Worm (Caenorhabditis elegans): Measurements from ENCODE around the gene cpsf-4.

The cpsf-4 gene

DNA sequence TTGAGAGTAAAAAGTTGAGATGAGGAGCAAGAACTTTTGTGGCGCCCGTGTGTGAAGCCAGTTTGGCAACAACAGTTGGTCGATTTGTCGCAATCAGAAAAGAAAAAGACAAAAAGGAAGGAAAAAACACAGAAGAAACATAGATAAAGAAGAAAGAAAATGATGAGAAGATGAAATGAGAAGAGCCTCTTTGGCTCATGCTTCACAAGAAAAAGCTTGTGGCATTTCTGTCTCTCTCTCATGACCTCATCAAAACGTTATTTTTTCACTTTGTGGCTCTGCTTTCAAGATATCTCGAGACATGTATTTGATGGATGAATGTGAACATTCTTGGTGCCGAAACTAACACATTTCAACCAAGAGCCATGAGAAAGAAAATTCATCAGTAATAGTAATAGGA lies 19.8 kb upstream of the cpsf-4 start:
- TF ChIP-seq unc-62 (GFP tag; optimal IDR thresholded peaks at IDR 0.05) = no peak

DNA sequence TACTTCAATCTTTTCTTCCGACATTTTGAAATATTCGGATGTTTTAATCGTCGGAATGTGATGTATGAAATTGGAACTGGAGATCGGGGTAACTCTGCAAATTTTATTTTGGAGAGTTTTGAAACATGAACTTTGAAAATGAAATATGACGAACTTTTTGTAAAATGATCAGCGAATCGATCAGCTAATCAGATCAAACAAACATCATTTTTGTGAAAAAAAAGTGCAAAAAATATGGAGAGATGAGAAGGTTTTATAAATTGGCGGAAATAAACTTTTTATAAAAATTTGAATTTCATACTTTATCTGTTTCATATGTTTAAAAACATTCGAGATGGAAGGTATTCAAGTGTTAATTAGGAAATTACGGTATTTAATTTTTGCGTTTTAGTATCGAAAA lies 18.2 kb upstream of the cpsf-4 start, which contains the start of gene dlc-2:
Gene dlc-2, minus strand, starts transcription at position 101 of the 400 bp plus-strand sequence.
- no peak for TF ChIP-seq unc-62 (GFP tag; optimal IDR thresholded peaks at IDR 0.05)

DNA sequence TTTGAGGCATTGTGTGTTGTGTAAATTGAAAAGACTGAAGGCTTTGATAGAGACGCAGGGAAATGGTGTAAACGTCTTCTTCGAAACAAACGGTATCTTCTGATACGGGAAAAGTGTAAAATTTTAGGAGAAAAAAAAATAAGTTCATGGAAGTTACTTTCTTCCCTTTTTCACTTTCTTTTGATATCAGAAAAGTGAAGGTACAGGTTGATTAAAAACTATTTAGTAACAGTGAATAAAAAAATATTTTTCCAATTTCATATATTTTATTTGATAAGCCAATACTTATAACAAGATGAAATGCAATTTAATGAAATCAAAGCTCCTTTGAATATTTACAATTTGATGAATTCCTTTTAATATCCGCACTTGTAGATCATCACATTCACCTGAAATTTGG lies 17.1 kb upstream of the cpsf-4 start, which contains the start of gene col-129:
Gene col-129, minus strand, starts transcription at position 101 of the 400 bp plus-strand sequence.
- no peak for TF ChIP-seq unc-62 (GFP tag; optimal IDR thresholded peaks at IDR 0.05)

DNA sequence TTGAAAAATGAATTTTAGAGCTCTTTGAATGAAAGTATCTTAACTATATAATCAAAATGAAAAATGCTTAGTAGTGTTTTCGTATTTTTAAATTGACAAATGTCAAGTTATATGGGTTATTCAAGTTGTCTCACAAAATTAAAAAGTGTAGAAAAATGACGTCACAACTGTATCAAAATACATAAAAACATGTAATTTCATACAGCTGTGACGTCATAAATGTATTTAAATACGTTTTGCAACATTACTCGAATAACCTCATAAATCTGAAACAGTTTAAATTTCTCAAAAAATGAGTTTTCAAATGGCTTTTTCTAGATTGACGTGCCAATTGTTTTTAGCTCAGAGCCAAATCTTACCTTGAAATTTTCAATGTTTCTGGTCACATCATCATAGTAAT lies 16.5 kb upstream of the cpsf-4 start:
- no peak for TF ChIP-seq unc-62 (GFP tag; optimal IDR thresholded peaks at IDR 0.05)

- no peak for TF ChIP-seq unc-62 (GFP tag; optimal IDR thresholded peaks at IDR 0.05)
These were observed 15.9 kb upstream of the cpsf-4 start for ce11 chrIV:12108984-12109657.

DNA sequence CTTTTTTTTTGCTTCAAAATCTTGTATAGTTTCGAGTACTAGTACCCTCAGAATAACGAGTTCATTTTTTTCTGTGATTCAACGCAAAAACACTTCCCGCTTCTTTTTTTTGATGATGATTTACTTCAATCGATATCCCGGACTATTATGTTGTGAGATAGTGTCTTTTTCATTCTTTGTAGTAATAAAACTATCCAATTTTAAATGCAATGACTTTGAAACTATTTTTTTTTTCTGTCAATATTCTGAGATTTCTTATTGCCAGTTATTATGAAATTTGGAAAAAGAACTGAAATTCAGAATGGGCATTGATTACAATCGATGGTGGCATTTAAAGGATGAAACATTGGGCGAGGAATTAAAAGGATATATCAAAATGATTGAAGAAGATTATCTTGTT lies 12.3 kb upstream of the cpsf-4 start, which contains the start of gene M18.3:
Gene M18.3, plus strand, starts transcription at position 301 of the 400 bp plus-strand sequence.
- TF ChIP-seq unc-62 (GFP tag; optimal IDR thresholded peaks at IDR 0.05) = no peak

ce11 chrIV:12096479-12096878 lies 3.2 kb upstream of the cpsf-4 start, which contains the start of gene mon-2:
Gene mon-2, plus strand, starts transcription at chrIV:12096779.
- no peak for TF ChIP-seq unc-62 (GFP tag; optimal IDR thresholded peaks at IDR 0.05)

- no peak for TF ChIP-seq unc-62 (GFP tag; optimal IDR thresholded peaks at IDR 0.05)
These were observed 574 bp upstream of the cpsf-4 start, which contains the start of gene F11A10.5 for ce11 chrIV:12093819-12094218. Gene F11A10.5, plus strand, starts transcription at chrIV:12094119.

DNA sequence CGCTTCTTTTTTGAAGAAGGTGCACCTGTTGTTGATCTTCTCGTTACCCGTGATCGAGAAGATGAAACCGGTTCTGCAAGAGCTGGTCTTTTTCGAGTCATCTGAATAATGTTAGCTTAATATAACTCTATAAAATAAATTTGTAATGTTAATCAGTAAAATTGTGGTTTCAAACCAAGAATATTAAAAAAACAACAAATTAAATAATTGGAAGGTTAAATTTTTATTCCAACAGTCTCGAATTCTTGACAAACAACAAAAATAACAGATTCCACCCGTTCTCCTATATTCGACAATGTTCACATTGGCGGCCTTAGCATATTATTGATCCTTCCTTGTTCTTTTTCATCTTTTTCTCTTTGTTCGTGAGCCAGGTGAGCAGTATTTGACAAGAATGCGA lies 1.1 kb downstream of the cpsf-4 start, which contains the start of gene mig-32:
Gene mig-32, minus strand, starts transcription at position 101 of the 400 bp plus-strand sequence.
- TF ChIP-seq unc-62 (GFP tag; optimal IDR thresholded peaks at IDR 0.05) = no peak

- no peak for TF ChIP-seq unc-62 (GFP tag; optimal IDR thresholded peaks at IDR 0.05)
These were observed 3.7 kb downstream of the cpsf-4 start, which contains the start of gene F11A10.6 for ce11 chrIV:12089551-12089950. Gene F11A10.6, minus strand, starts transcription at chrIV:12089651.

- no peak for TF ChIP-seq unc-62 (GFP tag; optimal IDR thresholded peaks at IDR 0.05)
These were observed 4.3 kb downstream of the cpsf-4 start for ce11 chrIV:12088898-12089297.

DNA sequence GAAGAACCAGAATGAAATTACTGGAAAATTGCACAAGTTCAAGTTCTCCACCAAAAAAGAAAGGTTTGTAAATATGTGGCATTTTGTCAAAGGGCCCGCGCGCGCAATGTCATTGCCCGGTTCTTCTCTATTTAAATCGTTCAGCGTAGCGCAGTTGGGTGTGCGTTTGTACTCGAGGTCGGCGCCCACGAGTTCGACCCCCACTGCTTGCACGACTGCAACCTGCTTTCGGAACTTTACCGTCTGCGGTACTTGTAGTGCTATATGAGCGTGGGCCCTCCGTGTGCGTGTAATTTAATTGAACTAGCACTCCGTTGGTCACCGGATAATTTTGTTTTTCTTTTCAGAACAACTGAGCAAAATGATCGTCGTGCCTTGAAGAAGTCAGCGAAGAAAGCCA lies 6.7 kb downstream of the cpsf-4 start:
- no peak for TF ChIP-seq unc-62 (GFP tag; optimal IDR thresholded peaks at IDR 0.05)

ce11 chrIV:12085120-12085519 lies 8.1 kb downstream of the cpsf-4 start, which contains the start of gene rbm-34:
Gene rbm-34, plus strand, starts transcription at chrIV:12085420.
- no peak for TF ChIP-seq unc-62 (GFP tag; optimal IDR thresholded peaks at IDR 0.05)

DNA sequence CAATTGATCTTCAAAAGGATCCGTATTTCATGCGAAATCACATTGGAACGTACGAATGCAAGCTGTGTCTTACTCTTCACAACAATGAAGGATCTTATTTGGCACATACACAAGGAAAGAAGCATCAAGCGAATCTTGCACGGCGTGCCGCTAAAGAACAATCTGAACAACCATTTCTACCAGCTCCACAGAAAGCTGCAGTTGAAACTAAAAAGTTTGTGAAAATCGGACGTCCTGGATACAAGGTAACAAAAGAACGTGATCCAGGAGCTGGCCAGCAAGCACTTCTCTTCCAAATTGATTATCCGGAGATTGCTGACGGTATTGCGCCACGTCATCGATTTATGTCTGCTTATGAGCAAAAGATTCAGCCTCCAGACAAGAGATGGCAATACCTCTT lies 8.7 kb downstream of the cpsf-4 start:
- no peak for TF ChIP-seq unc-62 (GFP tag; optimal IDR thresholded peaks at IDR 0.05)

DNA sequence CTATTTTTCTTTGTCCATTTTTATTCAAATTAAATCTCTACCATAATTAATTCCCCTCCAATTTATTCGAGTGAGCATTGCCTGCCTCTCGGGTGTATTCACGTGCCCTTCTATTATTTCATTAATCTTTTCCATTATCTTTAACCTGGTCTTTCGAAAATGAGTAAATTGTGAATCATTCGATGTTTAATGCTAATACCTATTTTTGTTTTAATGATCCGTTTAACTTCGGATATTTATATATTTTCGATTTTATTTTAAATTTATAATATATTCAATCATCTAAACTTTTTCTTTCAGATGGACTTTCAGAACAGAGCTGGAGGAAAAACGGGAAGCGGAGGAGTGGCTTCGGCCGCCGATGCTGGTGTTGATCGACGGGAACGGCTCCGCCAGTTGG lies 9.1 kb downstream of the cpsf-4 start, which contains the start of gene repo-1:
Gene repo-1, plus strand, starts transcription at position 301 of the 400 bp plus-strand sequence.
- no peak for TF ChIP-seq unc-62 (GFP tag; optimal IDR thresholded peaks at IDR 0.05)

DNA sequence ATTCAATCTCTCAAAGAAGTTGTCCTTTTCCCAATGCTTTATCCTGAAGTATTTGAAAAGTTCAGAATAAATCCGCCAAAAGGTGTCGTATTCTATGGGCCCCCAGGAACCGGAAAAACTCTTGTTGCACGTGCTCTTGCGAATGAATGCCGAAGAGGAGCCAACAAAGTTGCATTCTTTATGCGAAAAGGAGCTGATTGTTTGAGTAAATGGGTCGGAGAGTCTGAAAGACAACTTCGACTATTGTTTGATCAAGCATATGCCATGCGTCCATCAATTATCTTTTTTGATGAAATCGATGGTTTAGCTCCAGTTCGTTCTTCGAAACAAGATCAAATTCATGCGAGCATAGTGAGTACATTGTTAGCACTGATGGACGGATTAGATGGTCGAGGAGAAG lies 12.4 kb downstream of the cpsf-4 start:
- no peak for TF ChIP-seq unc-62 (GFP tag; optimal IDR thresholded peaks at IDR 0.05)

- no peak for TF ChIP-seq unc-62 (GFP tag; optimal IDR thresholded peaks at IDR 0.05)
These were observed 14.2 kb downstream of the cpsf-4 start, which contains the start of gene lex-1 for ce11 chrIV:12078907-12079523. Gene lex-1, plus strand, starts transcription at chrIV:12079473.

Data from whole organism, dauer.